Worm (Caenorhabditis elegans) whole organism, mixed stage, embryonic: ENCODE measurements around the gene F16F9.4.

Experiments used
- ces-1 ChIP-seq: fragments of 150-350 bp; optimal IDR thresholded peaks from 2 replicates; lab custom pipeline; 2014; ENCODE audit warnings: missing biosample characterization, missing genetic modification reagents, missing genetic modification characterization
- mls-2 ChIP-seq: sonication (generic microtip); optimal IDR thresholded peaks from 2 replicates; lab custom pipeline; 2016; ENCODE audit warnings: mild to moderate bottlenecking, missing genetic modification characterization, moderate library complexity, missing compliant biosample characterization
- nhr-237 ChIP-seq: fragments of 150-350 bp; optimal IDR thresholded peaks from 2 replicates; lab custom pipeline; 2014; ENCODE audit warnings: missing biosample characterization, missing genetic modification characterization
- pha-4 ChIP-seq: fragments of 150-350 bp; optimal IDR thresholded peaks from 2 replicates; lab custom pipeline; 2018; ENCODE audit warnings: missing biosample characterization, missing genetic modification reagents, missing genetic modification characterization
- snpc-4 ChIP-seq: fragments of 150-350 bp; optimal IDR thresholded peaks from 2 replicates; lab custom pipeline; 2014; ENCODE audit warnings: missing biosample characterization, missing genetic modification characterization
- sptf-1 ChIP-seq: sonication (generic microtip); optimal IDR thresholded peaks from 2 replicates; lab custom pipeline; 2017; ENCODE audit warnings: mild to moderate bottlenecking, missing genetic modification characterization, moderate library complexity, missing compliant biosample characterization
- unc-120 ChIP-seq: sonication (generic microtip); optimal IDR thresholded peaks from 2 replicates; lab custom pipeline; 2017; ENCODE audit warnings: missing genetic modification characterization, missing compliant biosample characterization; ENCODE audit not compliant: poor library complexity, severe bottlenecking
- unc-62 ChIP-seq: fragments of 150-350 bp; optimal IDR thresholded peaks from 2 replicates; lab custom pipeline; 2014; ENCODE audit warnings: missing biosample characterization, missing genetic modification reagents, missing genetic modification characterization
- zip-8 ChIP-seq: fragments of 150-350 bp; optimal IDR thresholded peaks from 2 replicates; lab custom pipeline; 2014; ENCODE audit warnings: missing biosample characterization, missing genetic modification characterization
- ztf-11 ChIP-seq: fragments of 150-350 bp; optimal IDR thresholded peaks from 2 replicates; lab custom pipeline; 2014; ENCODE audit warnings: missing biosample characterization, missing genetic modification characterization

ce11 chrX:8507053-8507452 lies 43.9 kb upstream of the F16F9.4 start:
- TF ChIP-seq sptf-1 (tag; lab: Kevin White, UChicago) (no peak), zip-8 (tag; lab: Kevin White, UChicago) (no peak), unc-120 (tag; lab: Kevin White, UChicago) (no peak), pha-4 (tag; lab: Kevin White, UChicago) (no peak), snpc-4 (tag; lab: Kevin White, UChicago) (no peak), ztf-11 (no peak), unc-62 (GFP tag; lab: Kevin White, UChicago) (no peak), mls-2 (tag; lab: Kevin White, UChicago) (no peak), nhr-237 (tag; lab: Kevin White, UChicago) (no peak), ces-1 (GFP tag; lab: Kevin White, UChicago) (no peak)
